Fruit fly (Drosophila melanogaster) whole organism, pupa: ENCODE data around the gene CCDC53.

Experiments used
- CG32121 ChIP-seq: fragments of 200-800 bp; sonication (Bioruptor generic); IDR thresholded peaks from 2 replicates; pipeline ENCODE4 v1.3.6; 2022; ENCODE audit warnings: missing biosample characterization, missing genetic modification characterization
- CG34367 ChIP-seq: fragments of 200-800 bp; sonication (Bioruptor generic); optimal IDR thresholded peaks from 2 replicates; lab custom pipeline; 2018; ENCODE audit warnings: missing biosample characterization, mild to moderate bottlenecking, missing genetic modification characterization
- CG4496 ChIP-seq: fragments of 200-800 bp; sonication (Bioruptor generic); IDR thresholded peaks from 3 replicates; pipeline ENCODE4 v1.3.6; 2022; ENCODE audit warnings: missing biosample characterization, missing genetic modification characterization
- CG8159 ChIP-seq: fragments of 200-800 bp; sonication (Bioruptor generic); optimal IDR thresholded peaks from 3 replicates; lab custom pipeline; 2018; ENCODE audit warnings: missing biosample characterization, mild to moderate bottlenecking, missing genetic modification characterization, moderate library complexity
- CG9948 ChIP-seq: fragments of 200-800 bp; sonication (Bioruptor generic); optimal IDR thresholded peaks from 2 replicates; lab custom pipeline; 2018; ENCODE audit warnings: missing biosample characterization, mild to moderate bottlenecking, missing genetic modification characterization, moderate library complexity
- EcR ChIP-seq: fragments of 200-800 bp; sonication (Bioruptor generic); optimal IDR thresholded peaks from 3 replicates; lab custom pipeline; 2019; ENCODE audit warnings: missing biosample characterization, missing genetic modification characterization, mild to moderate bottlenecking, moderate library complexity, missing genetic modification reagents
- Pif1B ChIP-seq: fragments of 200-800 bp; sonication (Bioruptor generic); optimal IDR thresholded peaks from 3 replicates; lab custom pipeline; 2016; ENCODE audit warnings: missing biosample characterization, missing genetic modification characterization
- rn ChIP-seq: fragments of 200-800 bp; sonication (Bioruptor generic); IDR thresholded peaks from 2 replicates; pipeline ENCODE4 v1.3.6; 2022; ENCODE audit warnings: missing biosample characterization, missing genetic modification characterization

dm6 chr2L:8043282-8043668 lies 2.4 kb downstream of the CCDC53 start, which contains the start of gene Megf8:
- TF ChIP-seq rn (GFP tag; lab: Robert Waterston, UW) (no peak), EcR (no peak), CG32121 (GFP tag; lab: Robert Waterston, UW) (no peak), CG9948 (tag; lab: Kevin White, UChicago) (no peak), Pif1B (GFP tag; lab: Kevin White, UChicago) (no peak), CG8159 (tag; lab: Kevin White, UChicago) (no peak), CG34367 (tag; lab: Kevin White, UChicago) (no peak), CG4496 (GFP tag; lab: Robert Waterston, UW) (no peak)
